Fruit fly (Drosophila melanogaster) whole organism, embryonic: ENCODE results near the gene obst-F.

Experiments
- Atf-2 ChIP-seq: fragments of 200-800 bp; sonication (Bioruptor generic); optimal IDR thresholded peaks from 2 replicates; lab custom pipeline; 2016; ENCODE audit warnings: missing biosample characterization, missing genetic modification characterization
- Bdp1 ChIP-seq: fragments of 200-800 bp; sonication (Bioruptor generic); optimal IDR thresholded peaks from 3 replicates; lab custom pipeline; 2016; ENCODE audit warnings: missing biosample characterization, missing genetic modification characterization
- CG1024 ChIP-seq: fragments of 200-800 bp; sonication (Bioruptor generic); IDR thresholded peaks from 2 replicates; pipeline ENCODE4 v1.3.6; 2022; ENCODE audit warnings: missing biosample characterization, missing genetic modification characterization
- CG10654 ChIP-seq: fragments of 200-800 bp; sonication (Bioruptor generic); optimal IDR thresholded peaks from 2 replicates; lab custom pipeline; 2016; ENCODE audit warnings: missing biosample characterization, missing genetic modification characterization
- CG11695 ChIP-seq: fragments of 200-800 bp; sonication (Bioruptor generic); IDR thresholded peaks from 3 replicates; pipeline ENCODE4 v1.3.6; 2022; ENCODE audit warnings: missing biosample characterization, missing genetic modification characterization
- CG12219 ChIP-seq: fragments of 200-800 bp; sonication (Bioruptor generic); optimal IDR thresholded peaks from 3 replicates; lab custom pipeline; 2018; ENCODE audit warnings: missing biosample characterization, mild to moderate bottlenecking, missing genetic modification characterization
- CG12236 ChIP-seq: fragments of 200-800 bp; sonication (Bioruptor generic); optimal IDR thresholded peaks from 2 replicates; lab custom pipeline; 2016; ENCODE audit warnings: missing biosample characterization, missing genetic modification characterization
- CG12299 ChIP-seq: fragments of 200-800 bp; sonication (Bioruptor generic); optimal IDR thresholded peaks from 2 replicates; lab custom pipeline; 2018; ENCODE audit warnings: missing biosample characterization, mild to moderate bottlenecking, missing genetic modification characterization
- CG1233 ChIP-seq: fragments of 200-800 bp; sonication (Bioruptor generic); optimal IDR thresholded peaks from 4 replicates; lab custom pipeline; 2018; ENCODE audit warnings: missing biosample characterization, mild to moderate bottlenecking, missing genetic modification characterization
- CG15514 ChIP-seq: fragments of 200-800 bp; sonication (Bioruptor generic); optimal IDR thresholded peaks from 3 replicates; lab custom pipeline; 2017; ENCODE audit warnings: missing biosample characterization, missing genetic modification characterization, mild to moderate bottlenecking, moderate library complexity, missing genetic modification reagents
- CG15696 ChIP-seq: fragments of 200-800 bp; sonication (Bioruptor generic); optimal IDR thresholded peaks from 2 replicates; lab custom pipeline; 2019; ENCODE audit warnings: missing biosample characterization, mild to moderate bottlenecking, missing genetic modification characterization, moderate library complexity
- CG17385 ChIP-seq: fragments of 200-800 bp; sonication (Bioruptor generic); optimal IDR thresholded peaks from 3 replicates; lab custom pipeline; 2018; ENCODE audit warnings: missing biosample characterization, mild to moderate bottlenecking, missing genetic modification characterization
- CG18764 ChIP-seq: fragments of 200-800 bp; sonication (Bioruptor generic); optimal IDR thresholded peaks from 3 replicates; lab custom pipeline; 2016; ENCODE audit warnings: missing biosample characterization, missing genetic modification characterization
- CG2120 ChIP-seq: fragments of 200-800 bp; sonication (Bioruptor generic); optimal IDR thresholded peaks from 3 replicates; lab custom pipeline; 2016; ENCODE audit warnings: missing biosample characterization, missing genetic modification characterization
- CG2199 ChIP-seq: fragments of 200-800 bp; sonication (Bioruptor generic); IDR thresholded peaks from 3 replicates; pipeline ENCODE4 v1.3.6; 2022; ENCODE audit warnings: missing biosample characterization, missing genetic modification characterization
- CG2712 ChIP-seq: fragments of 200-800 bp; optimal IDR thresholded peaks from 3 replicates; lab custom pipeline; 2019; ENCODE audit warnings: missing biosample characterization, mild to moderate bottlenecking, missing genetic modification characterization, moderate library complexity
- CG3281 ChIP-seq: fragments of 200-800 bp; sonication (Bioruptor generic); optimal IDR thresholded peaks from 3 replicates; lab custom pipeline; 2017; ENCODE audit warnings: missing biosample characterization, mild to moderate bottlenecking, missing genetic modification characterization
- CG33213 ChIP-seq: fragments of 200-800 bp; sonication (Bioruptor generic); optimal IDR thresholded peaks from 3 replicates; lab custom pipeline; 2016; ENCODE audit warnings: missing biosample characterization, missing genetic modification characterization
- CG34376 ChIP-seq: fragments of 200-800 bp; sonication (Bioruptor generic); optimal IDR thresholded peaks from 2 replicates; lab custom pipeline; 2018; ENCODE audit warnings: missing biosample characterization, mild to moderate bottlenecking, missing genetic modification characterization
- CG4617 ChIP-seq: fragments of 200-800 bp; sonication (Bioruptor generic); optimal IDR thresholded peaks from 3 replicates; lab custom pipeline; 2016; ENCODE audit warnings: missing biosample characterization, missing genetic modification characterization, borderline replicate concordance
- CG4707 ChIP-seq: fragments of 200-800 bp; sonication (Bioruptor generic); optimal IDR thresholded peaks from 2 replicates; lab custom pipeline; 2018; ENCODE audit warnings: missing biosample characterization, mild to moderate bottlenecking, missing genetic modification characterization, moderate library complexity
- CG6854 ChIP-seq: fragments of 200-800 bp; sonication (Bioruptor generic); optimal IDR thresholded peaks from 3 replicates; lab custom pipeline; 2017; ENCODE audit warnings: missing biosample characterization, mild to moderate bottlenecking, missing genetic modification characterization
- CG8089 ChIP-seq: fragments of 200-800 bp; sonication (Bioruptor generic); optimal IDR thresholded peaks from 3 replicates; lab custom pipeline; 2016; ENCODE audit warnings: missing biosample characterization, missing genetic modification characterization
- CG9797 ChIP-seq: fragments of 200-800 bp; sonication (Bioruptor generic); optimal IDR thresholded peaks from 3 replicates; lab custom pipeline; 2018; ENCODE audit warnings: missing biosample characterization, mild to moderate bottlenecking, missing genetic modification characterization
- Camta ChIP-seq: fragments of 200-800 bp; sonication (Bioruptor generic); optimal IDR thresholded peaks from 2 replicates; lab custom pipeline; 2016; ENCODE audit warnings: missing biosample characterization, missing genetic modification characterization
- CkIIα-i1 ChIP-seq: fragments of 200-800 bp; sonication (Bioruptor generic); IDR thresholded peaks from 2 replicates; pipeline ENCODE4 v1.3.6; 2022; ENCODE audit warnings: missing biosample characterization, missing genetic modification characterization
- CrebB ChIP-seq: fragments of 200-800 bp; sonication (Bioruptor generic); optimal IDR thresholded peaks from 3 replicates; lab custom pipeline; 2018; ENCODE audit warnings: missing biosample characterization, mild to moderate bottlenecking, missing genetic modification characterization
- HHEX ChIP-seq: fragments of 200-800 bp; sonication (Bioruptor generic); optimal IDR thresholded peaks from 3 replicates; lab custom pipeline; 2017; ENCODE audit warnings: missing biosample characterization, mild to moderate bottlenecking, missing genetic modification characterization, missing genetic modification reagents
- HLHmδ ChIP-seq: fragments of 200-800 bp; sonication (Bioruptor generic); optimal IDR thresholded peaks from 2 replicates; lab custom pipeline; 2018; ENCODE audit warnings: missing biosample characterization, mild to moderate bottlenecking, missing genetic modification characterization, moderate library complexity
- Hand ChIP-seq: fragments of 200-800 bp; sonication (Bioruptor generic); optimal IDR thresholded peaks from 2 replicates; lab custom pipeline; 2017; ENCODE audit warnings: mild to moderate bottlenecking, missing biosample characterization, missing genetic modification reagents, missing genetic modification characterization
- Hsf ChIP-seq: fragments of 200-800 bp; sonication (Bioruptor generic); optimal IDR thresholded peaks from 3 replicates; lab custom pipeline; 2016; ENCODE audit warnings: missing biosample characterization, missing genetic modification characterization
- Nf-YA ChIP-seq: fragments of 200-800 bp; sonication (Bioruptor generic); IDR thresholded peaks from 2 replicates; pipeline ENCODE4 v1.3.6; 2022; ENCODE audit warnings: missing biosample characterization, missing genetic modification characterization
- NfI ChIP-seq: fragments of 200-800 bp; sonication (Bioruptor generic); optimal IDR thresholded peaks from 3 replicates; lab custom pipeline; 2018; ENCODE audit warnings: missing biosample characterization, mild to moderate bottlenecking, missing genetic modification characterization, moderate library complexity
- Scr ChIP-seq: fragments of 200-800 bp; sonication (Bioruptor generic); IDR thresholded peaks from 2 replicates; pipeline ENCODE4 v1.3.6; 2022; ENCODE audit warnings: missing biosample characterization, missing genetic modification characterization; ENCODE audit not compliant: partially characterized antibody
- ab ChIP-seq: fragments of 200-800 bp; sonication (Bioruptor generic); optimal IDR thresholded peaks from 2 replicates; lab custom pipeline; 2016; ENCODE audit warnings: missing biosample characterization, missing genetic modification characterization
- bbx ChIP-seq: fragments of 200-800 bp; sonication (Bioruptor generic); IDR thresholded peaks from 2 replicates; pipeline ENCODE4 v1.3.6; 2022; ENCODE audit warnings: missing biosample characterization, missing genetic modification characterization; ENCODE audit not compliant: partially characterized antibody
- cad ChIP-seq: fragments of >200 bp; optimal IDR thresholded peaks from 2 replicates; lab custom pipeline; 2017; ENCODE audit warnings: missing biosample characterization, missing genetic modification characterization
- dysf ChIP-seq: fragments of 200-800 bp; sonication (Bioruptor generic); IDR thresholded peaks from 3 replicates; pipeline ENCODE4 v1.3.6; 2022; ENCODE audit warnings: missing biosample characterization, missing genetic modification characterization
- exex ChIP-seq: fragments of 200-800 bp; sonication (Bioruptor generic); optimal IDR thresholded peaks from 4 replicates; lab custom pipeline; 2018; ENCODE audit warnings: missing biosample characterization, mild to moderate bottlenecking, missing genetic modification characterization, moderate library complexity
- gt ChIP-seq: fragments of 200-800 bp; sonication (Bioruptor generic); IDR thresholded peaks from 2 replicates; pipeline ENCODE4 v1.3.6; 2022; ENCODE audit warnings: missing biosample characterization, missing genetic modification characterization
- inv ChIP-seq: fragments of 200-800 bp; sonication (Bioruptor generic); IDR thresholded peaks from 2 replicates; pipeline ENCODE4 v1.3.6; 2022; ENCODE audit warnings: missing biosample characterization, missing genetic modification characterization; ENCODE audit not compliant: partially characterized antibody
- nmo ChIP-seq: fragments of 200-800 bp; sonication (Bioruptor generic); optimal IDR thresholded peaks from 2 replicates; lab custom pipeline; 2018; ENCODE audit warnings: missing biosample characterization, mild to moderate bottlenecking, missing genetic modification characterization, moderate library complexity
- prd ChIP-seq, 3 experiments: fragments of >200 bp in 2 of 3; fragments of 200-800 bp in 1 of 3; sonication (Bioruptor generic) in 1 of 3; optimal IDR thresholded peaks in 2 of 3; IDR thresholded peaks in 1 of 3; 2 replicates in 2 of 3; 3 replicates in 1 of 3; pipeline versions ENCODE4 v1.3.6 to Lab custom; 2017 to 2022; ENCODE audit warnings: missing biosample characterization in 1 of 3, missing genetic modification characterization in 1 of 3
- repo ChIP-seq: fragments of 200-800 bp; sonication (Bioruptor generic); optimal IDR thresholded peaks from 2 replicates; lab custom pipeline; 2016; ENCODE audit warnings: missing biosample characterization, missing genetic modification characterization
- run ChIP-seq: fragments of 200-800 bp; sonication (Bioruptor generic); optimal IDR thresholded peaks from 3 replicates; lab custom pipeline; 2018; ENCODE audit warnings: missing biosample characterization, mild to moderate bottlenecking, missing genetic modification characterization
- stc ChIP-seq: fragments of 200-800 bp; sonication (Bioruptor generic); IDR thresholded peaks from 2 replicates; pipeline ENCODE4 v1.3.6; 2022; ENCODE audit warnings: missing biosample characterization, missing genetic modification characterization
- tap ChIP-seq: fragments of 200-800 bp; optimal IDR thresholded peaks from 3 replicates; lab custom pipeline; 2019; ENCODE audit warnings: missing biosample characterization, mild to moderate bottlenecking, missing genetic modification characterization, moderate library complexity
- tio ChIP-seq: fragments of 200-800 bp; sonication (Bioruptor generic); optimal IDR thresholded peaks from 2 replicates; lab custom pipeline; 2017; ENCODE audit warnings: missing biosample characterization, missing genetic modification characterization, inconsistent platforms
- wor ChIP-seq: fragments of 200-800 bp; sonication (Bioruptor generic); IDR thresholded peaks from 2 replicates; pipeline ENCODE4 v1.3.6; 2022; ENCODE audit warnings: missing biosample characterization, missing genetic modification characterization
- yki ChIP-seq: fragments of >200 bp; optimal IDR thresholded peaks from 3 replicates; lab custom pipeline; 2018
- zen2 ChIP-seq: fragments of 200-800 bp; sonication (Bioruptor generic); IDR thresholded peaks from 3 replicates; pipeline ENCODE4 v1.3.6; 2022; ENCODE audit warnings: missing biosample characterization, missing genetic modification characterization; ENCODE audit not compliant: partially characterized antibody

Gene obst-F

DNA sequence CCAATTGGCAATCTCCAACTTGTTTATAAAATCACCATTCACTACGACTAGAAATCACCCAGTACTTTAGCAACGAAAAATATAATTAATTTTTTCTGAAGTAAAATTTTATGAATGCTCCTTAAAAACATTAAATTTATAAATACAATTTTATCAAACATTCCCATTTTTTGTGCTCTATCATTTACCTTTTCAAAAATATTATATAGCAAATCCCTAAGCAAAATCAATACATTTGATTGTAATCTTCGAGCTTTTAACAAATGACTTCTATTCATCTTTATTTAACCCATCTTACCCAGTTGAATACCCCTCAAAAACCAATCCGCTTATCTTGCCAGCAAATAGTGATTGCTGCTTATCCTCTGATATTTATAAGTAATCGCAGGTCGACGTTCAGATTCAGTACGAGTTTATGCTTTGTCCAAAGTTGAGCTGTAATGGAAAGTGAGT lies 20.0 kb upstream of the obst-F start, which contains the start of gene CG17145 (continued):
- TF ChIP-seq CG9797 (GFP tag; lab: Kevin White, UChicago) (no peak), CG1233 (no peak), CG2120 (peak; percentile 63), Hand (GFP tag; lab: Kevin White, UChicago) (peak; percentile 50), HLHmδ (GFP tag; lab: Kevin White, UChicago) (no peak), NfI (GFP tag; lab: Kevin White, UChicago) (no peak), CG15514 (GFP tag; lab: Kevin White, UChicago) (peak; percentile 27), stc (GFP tag; lab: Robert Waterston, UW) (no peak), CrebB (no peak), bbx (no peak), Camta (no peak), tap (tag; lab: Kevin White, UChicago) (no peak), run (tag; lab: Kevin White, UChicago) (no peak), CG8089 (GFP tag; lab: Kevin White, UChicago) (no peak), CG10654 (GFP tag; lab: Kevin White, UChicago) (no peak), repo (no peak), CG6854 (no peak), CG4707 (no peak), yki (lab: Kevin White, UChicago) (no peak), CG12299 (tag; lab: Kevin White, UChicago) (no peak), CG33213 (GFP tag; lab: Kevin White, UChicago) (no peak), nmo (GFP tag; lab: Kevin White, UChicago) (no peak), Hsf (GFP tag; lab: Kevin White, UChicago) (no peak), CG15696 (tag; lab: Kevin White, UChicago) (no peak), CG2712 (tag; lab: Kevin White, UChicago) (no peak), CG34376 (peak; percentile 40), prd (optimal IDR thresholded peaks at IDR 0.05; lab: Kevin White, UChicago) (no peak), prd (GFP tag; IDR thresholded peaks at IDR 0.05; lab: Robert Waterston, UW) (no peak), HHEX (peak; percentile 26), CG4617 (GFP tag; lab: Kevin White, UChicago) (no peak), CG3281 (GFP tag; lab: Kevin White, UChicago) (peak; percentile 68), CG18764 (no peak), tio (GFP tag; lab: Kevin White, UChicago) (no peak), CkIIα-i1 (no peak), Atf-2 (no peak), Nf-YA (GFP tag; lab: Robert Waterston, UW) (no peak), zen2 (GFP tag; lab: Robert Waterston, UW) (no peak), exex (tag; lab: Kevin White, UChicago) (peak; percentile 60), CG17385 (GFP tag; lab: Kevin White, UChicago) (peak; percentile 39), CG12219 (GFP tag; lab: Kevin White, UChicago) (no peak), CG1024 (GFP tag; lab: Robert Waterston, UW) (no peak), gt (GFP tag; lab: Robert Waterston, UW) (no peak), dysf (GFP tag; lab: Robert Waterston, UW) (peak; percentile 54; the same call in 2 of the 3 replicates), Bdp1 (GFP tag; lab: Kevin White, UChicago) (no peak), CG11695 (GFP tag; lab: Robert Waterston, UW) (0 out of 3 replicates have a peak, but pooled peaks have one; percentile 11), wor (GFP tag; lab: Robert Waterston, UW) (no peak), CG2199 (GFP tag; lab: Robert Waterston, UW) (no peak), ab (GFP tag; lab: Kevin White, UChicago) (no peak), cad (no peak), inv (no peak), Scr (GFP tag; lab: Robert Waterston, UW) (no peak), CG12236 (no peak)
